Worm (Caenorhabditis elegans) whole organism, L4 larva: ENCODE data around the gene C04E6.8.

Experiments
- F26F4.8 ChIP-seq: fragments of 200-800 bp; sonication (Bioruptor generic); conservative IDR thresholded peaks from 2 replicates; pipeline ENCODE4 v1.3.6; 2022; ENCODE audit warnings: missing genetic modification characterization, missing compliant biosample characterization
- T20F7.1 ChIP-seq: fragments of 200-800 bp; sonication (Bioruptor generic); optimal IDR thresholded peaks from 2 replicates; lab custom pipeline; 2018; ENCODE audit warnings: mild to moderate bottlenecking, missing genetic modification characterization, missing compliant biosample characterization
- Y5F2A.4 ChIP-seq: fragments of 200-800 bp; sonication (Bioruptor generic); optimal IDR thresholded peaks from 2 replicates; lab custom pipeline; 2018; ENCODE audit warnings: mild to moderate bottlenecking, missing genetic modification characterization, missing compliant biosample characterization
- ZK337.2 ChIP-seq: fragments of 200-800 bp; sonication (Bioruptor generic); IDR thresholded peaks from 2 replicates; pipeline ENCODE4 v1.3.6; 2022; ENCODE audit warnings: missing genetic modification reagents, missing genetic modification characterization, missing compliant biosample characterization
- ZK546.5 ChIP-seq, 2 experiments: sonication (generic microtip); optimal IDR thresholded peaks; 2 replicates each; lab custom pipeline; 2017; ENCODE audit warnings: missing biosample characterization in 2 of 2, missing genetic modification characterization in 2 of 2
- aha-1 ChIP-seq: fragments of 150-350 bp; peaks from one replicate; lab custom pipeline; 2014; ENCODE audit warnings: missing biosample characterization, missing genetic modification characterization
- ama-1 ChIP-seq: fragments of 150-350 bp; optimal IDR thresholded peaks from 2 replicates; lab custom pipeline; 2014; ENCODE audit warnings: inconsistent platforms, mixed read lengths
- arid-1 ChIP-seq: fragments of 200-800 bp; sonication (Bioruptor generic); conservative IDR thresholded peaks from 2 replicates; pipeline ENCODE4 v1.3.6; 2022; ENCODE audit warnings: missing genetic modification reagents, missing genetic modification characterization, missing compliant biosample characterization
- ceh-20 ChIP-seq: fragments of 200-800 bp; sonication (Bioruptor generic); IDR thresholded peaks from 2 replicates; pipeline ENCODE4 v1.3.6; 2022; ENCODE audit warnings: missing genetic modification reagents, missing genetic modification characterization, missing compliant biosample characterization
- ceh-28 ChIP-seq: fragments of 150-350 bp; optimal IDR thresholded peaks from 2 replicates; lab custom pipeline; 2014; ENCODE audit warnings: missing biosample characterization, missing genetic modification reagents, missing genetic modification characterization
- ceh-32 ChIP-seq: sonication (generic microtip); optimal IDR thresholded peaks from 2 replicates; lab custom pipeline; 2016; ENCODE audit warnings: mild to moderate bottlenecking, missing genetic modification characterization, missing compliant biosample characterization; ENCODE audit not compliant: poor library complexity
- ceh-82 ChIP-seq: sonication (generic microtip); optimal IDR thresholded peaks from 2 replicates; lab custom pipeline; 2017; ENCODE audit warnings: missing biosample characterization, missing genetic modification characterization
- daf-12 ChIP-seq: fragments of 150-350 bp; optimal IDR thresholded peaks from 2 replicates; lab custom pipeline; 2014; ENCODE audit warnings: missing biosample characterization, missing genetic modification reagents, missing genetic modification characterization
- daf-16 ChIP-seq, 3 experiments: sonication (generic microtip); optimal IDR thresholded peaks; 2 replicates each; lab custom pipeline; 2016 to 2017; ENCODE audit warnings: missing genetic modification characterization in 3 of 3, missing genetic modification reagents in 3 of 3, mild to moderate bottlenecking in 2 of 3, missing compliant biosample characterization in 2 of 3, missing biosample characterization in 1 of 3, moderate library complexity in 1 of 3
- daf-19 ChIP-seq: fragments of 200-800 bp; sonication (Bioruptor generic); conservative IDR thresholded peaks from 2 replicates; pipeline ENCODE4 v1.3.6; 2022; ENCODE audit warnings: missing genetic modification characterization, missing compliant biosample characterization
- daf-8 ChIP-seq: fragments of 200-800 bp; sonication (Bioruptor generic); IDR thresholded peaks from 2 replicates; pipeline ENCODE4 v1.3.6; 2022; ENCODE audit warnings: missing genetic modification characterization, missing compliant biosample characterization
- dmd-8 ChIP-seq: fragments of 200-800 bp; sonication (Bioruptor generic); IDR thresholded peaks from 2 replicates; pipeline ENCODE4 v1.3.6; 2022; ENCODE audit warnings: missing genetic modification characterization, missing compliant biosample characterization
- duxl-1 ChIP-seq: sonication (generic microtip); optimal IDR thresholded peaks from 2 replicates; lab custom pipeline; 2016; ENCODE audit warnings: mild to moderate bottlenecking, missing genetic modification characterization, moderate library complexity, missing compliant biosample characterization; ENCODE audit not compliant: poor library complexity
- dve-1 ChIP-seq: sonication (generic microtip); optimal IDR thresholded peaks from 2 replicates; lab custom pipeline; 2017; ENCODE audit warnings: antibody characterized with exemption, mild to moderate bottlenecking, missing genetic modification characterization, missing compliant biosample characterization; ENCODE audit not compliant: insufficient read depth
- egl-43 ChIP-seq: fragments of 200-800 bp; sonication (Bioruptor generic); IDR thresholded peaks from 2 replicates; pipeline ENCODE4 v1.3.6; 2022; ENCODE audit warnings: missing genetic modification reagents, missing genetic modification characterization, missing compliant biosample characterization
- fos-1 ChIP-seq: fragments of 150-350 bp; optimal IDR thresholded peaks from 2 replicates; lab custom pipeline; 2014; ENCODE audit warnings: missing biosample characterization, missing genetic modification characterization
- hlh-30 ChIP-seq: sonication (generic microtip); optimal IDR thresholded peaks from 2 replicates; lab custom pipeline; 2017; ENCODE audit warnings: antibody characterized with exemption, mild to moderate bottlenecking, missing genetic modification characterization, missing compliant biosample characterization; ENCODE audit not compliant: insufficient read depth
- jun-1 ChIP-seq: fragments of 150-350 bp; optimal IDR thresholded peaks from 2 replicates; lab custom pipeline; 2014; ENCODE audit warnings: missing biosample characterization, missing genetic modification reagents, missing genetic modification characterization
- lin-1 ChIP-seq: fragments of 200-800 bp; sonication (Bioruptor generic); IDR thresholded peaks from 2 replicates; pipeline ENCODE4 v1.3.6; 2022; ENCODE audit warnings: missing genetic modification reagents, missing genetic modification characterization, missing compliant biosample characterization
- mdl-1 ChIP-seq, 2 experiments: fragments of 150-350 bp in 1 of 2; sonication (generic microtip) in 1 of 2; optimal IDR thresholded peaks; 2 replicates each; lab custom pipeline; 2014 to 2017; ENCODE audit warnings: missing biosample characterization in 2 of 2, missing genetic modification characterization in 2 of 2
- mdt-29 ChIP-seq: fragments of 200-800 bp; sonication (Bioruptor generic); IDR thresholded peaks from 2 replicates; pipeline ENCODE4 v1.3.6; 2022; ENCODE audit warnings: missing genetic modification reagents, missing genetic modification characterization, missing compliant biosample characterization
- mes-2 ChIP-seq: sonication (generic microtip); optimal IDR thresholded peaks from 2 replicates; lab custom pipeline; 2016; ENCODE audit warnings: missing genotype, mild to moderate bottlenecking, missing genetic modification characterization, missing compliant biosample characterization; ENCODE audit not compliant: poor library complexity, severe bottlenecking
- mxl-3 ChIP-seq: fragments of 200-800 bp; sonication (Bioruptor generic); optimal IDR thresholded peaks from 2 replicates; lab custom pipeline; 2018; ENCODE audit warnings: mild to moderate bottlenecking, missing genetic modification characterization, missing compliant biosample characterization
- nhr-102 ChIP-seq: sonication (generic microtip); optimal IDR thresholded peaks from 2 replicates; lab custom pipeline; 2016; ENCODE audit warnings: mild to moderate bottlenecking, missing genetic modification characterization, moderate library complexity, missing compliant biosample characterization
- nhr-111 ChIP-seq: fragments of 200-800 bp; sonication (Bioruptor generic); optimal IDR thresholded peaks from 2 replicates; lab custom pipeline; 2018; ENCODE audit warnings: mild to moderate bottlenecking, missing genetic modification characterization, missing compliant biosample characterization
- nhr-237 ChIP-seq: sonication (generic microtip); optimal IDR thresholded peaks from 2 replicates; lab custom pipeline; 2017; ENCODE audit warnings: missing biosample characterization, missing genetic modification characterization
- nhr-25 ChIP-seq: sonication (generic microtip); optimal IDR thresholded peaks from 2 replicates; lab custom pipeline; 2017; ENCODE audit warnings: missing genetic modification characterization, mild to moderate bottlenecking, missing compliant biosample characterization, antibody characterized with exemption, moderate library complexity, borderline replicate concordance; ENCODE audit not compliant: insufficient read depth
- nhr-48 ChIP-seq: sonication (generic microtip); optimal IDR thresholded peaks from 2 replicates; lab custom pipeline; 2016; ENCODE audit warnings: mild to moderate bottlenecking, missing genetic modification characterization, missing compliant biosample characterization
- nhr-76 ChIP-seq: fragments of 150-350 bp; optimal IDR thresholded peaks from 2 replicates; lab custom pipeline; 2014; ENCODE audit warnings: missing biosample characterization, missing genetic modification characterization
- nhr-77 ChIP-seq: fragments of 150-350 bp; optimal IDR thresholded peaks from 2 replicates; lab custom pipeline; 2014; ENCODE audit warnings: missing biosample characterization, missing genetic modification characterization
- pha-4 ChIP-seq, 2 experiments: fragments of 150-350 bp in 1 of 2; fragments of 200-800 bp in 1 of 2; sonication (Bioruptor generic) in 1 of 2; IDR thresholded peaks in 1 of 2; optimal IDR thresholded peaks in 1 of 2; 2 replicates each; pipeline versions ENCODE4 v1.3.6 to Lab custom; 2014 to 2022; ENCODE audit warnings: missing genetic modification characterization in 2 of 2, missing genetic modification reagents in 2 of 2, missing biosample characterization in 1 of 2, missing compliant biosample characterization in 1 of 2
- saeg-2 ChIP-seq: fragments of 200-800 bp; sonication (Bioruptor generic); IDR thresholded peaks from 2 replicates; pipeline ENCODE4 v1.3.6; 2022; ENCODE audit warnings: missing genetic modification reagents, missing genetic modification characterization, missing compliant biosample characterization
- sdz-12 ChIP-seq: fragments of 200-800 bp; sonication (Bioruptor generic); optimal IDR thresholded peaks from 2 replicates; lab custom pipeline; 2018; ENCODE audit warnings: mild to moderate bottlenecking, missing genetic modification characterization, missing compliant biosample characterization
- set-16 ChIP-seq: fragments of 200-800 bp; sonication (Bioruptor generic); IDR thresholded peaks from 2 replicates; pipeline ENCODE4 v1.3.6; 2022; ENCODE audit warnings: missing genetic modification reagents, missing genetic modification characterization, missing compliant biosample characterization
- spr-1 ChIP-seq: sonication (generic microtip); optimal IDR thresholded peaks from 2 replicates; lab custom pipeline; 2016; ENCODE audit warnings: mild to moderate bottlenecking, missing genetic modification characterization, missing compliant biosample characterization
- tag-97 ChIP-seq: fragments of 200-800 bp; sonication (Bioruptor generic); IDR thresholded peaks from 2 replicates; pipeline ENCODE4 v1.3.6; 2022; ENCODE audit warnings: missing genetic modification characterization, missing compliant biosample characterization
- unc-62 ChIP-seq, 3 experiments: fragments of 150-350 bp in 1 of 3; sonication (generic microtip); optimal IDR thresholded peaks in 2 of 3; peaks in 1 of 3; 1 replicate in 1 of 3; 2 replicates in 2 of 3; lab custom pipeline; 2014 to 2017; ENCODE audit warnings: missing biosample characterization in 3 of 3, missing genetic modification characterization in 3 of 3, missing genetic modification reagents in 3 of 3, missing genotype in 1 of 3
- vab-7 ChIP-seq: fragments of 200-800 bp; sonication (Bioruptor generic); IDR thresholded peaks from 2 replicates; pipeline ENCODE4 v1.3.6; 2022; ENCODE audit warnings: missing genetic modification reagents, missing genetic modification characterization, missing compliant biosample characterization
- zag-1 ChIP-seq: fragments of 150-350 bp; optimal IDR thresholded peaks from 2 replicates; lab custom pipeline; 2014; ENCODE audit warnings: missing biosample characterization, missing genetic modification characterization
- zfp-2 ChIP-seq: sonication (generic microtip); optimal IDR thresholded peaks from 2 replicates; lab custom pipeline; 2016; ENCODE audit warnings: mild to moderate bottlenecking, missing genetic modification characterization, missing compliant biosample characterization
- zfp-3 ChIP-seq: fragments of 200-800 bp; sonication (Bioruptor generic); conservative IDR thresholded peaks from 2 replicates; pipeline ENCODE4 v1.3.6; 2022; ENCODE audit warnings: missing genetic modification reagents, missing genetic modification characterization, missing compliant biosample characterization
- zip-11 ChIP-seq: fragments of 200-800 bp; sonication (Bioruptor generic); IDR thresholded peaks from 2 replicates; pipeline ENCODE4 v1.3.6; 2022; ENCODE audit warnings: missing genetic modification characterization, missing compliant biosample characterization
- ztf-11 ChIP-seq: fragments of 150-350 bp; optimal IDR thresholded peaks from 2 replicates; lab custom pipeline; 2014; ENCODE audit warnings: missing biosample characterization, missing genetic modification characterization

Gene C04E6.8

DNA sequence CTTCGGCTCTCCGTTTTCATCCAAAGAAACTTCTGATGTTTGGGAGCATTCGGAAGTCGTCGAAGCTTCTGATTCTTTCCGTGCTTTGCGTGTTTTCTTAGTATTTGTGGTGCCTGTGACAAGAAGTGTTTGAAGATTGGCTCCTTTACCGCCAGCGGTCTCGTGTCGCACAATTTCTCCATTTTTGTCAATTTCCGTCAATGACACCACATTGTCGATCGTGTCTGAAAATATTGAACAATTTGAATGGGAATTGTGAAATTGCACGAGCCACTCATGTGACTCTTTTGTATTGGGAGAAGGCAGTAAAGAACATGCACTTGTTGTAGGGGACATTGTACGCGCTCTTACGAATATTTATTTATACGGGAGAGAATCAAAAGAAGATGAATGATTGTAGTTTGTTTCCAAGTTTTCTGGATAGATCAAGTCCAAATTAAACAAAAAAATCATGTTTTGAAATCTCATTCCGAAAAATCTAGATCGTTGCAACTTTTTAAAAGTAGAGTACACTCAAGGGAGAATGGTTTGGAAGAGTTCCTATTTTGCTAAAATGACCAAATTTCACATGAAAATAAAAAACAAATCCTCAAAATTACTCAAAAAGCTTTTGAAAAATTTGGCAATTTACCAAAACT is 41.0 kb downstream of the C04E6.8 start (continued):
- TF ChIP-seq F26F4.8 (no peak), daf-8 (no peak), tag-97 (GFP tag; lab: Robert Waterston, UW) (no peak), egl-43 (GFP tag; lab: Robert Waterston, UW) (no peak), dmd-8 (no peak), sdz-12 (no peak), ama-1 (peak; percentile 40), zip-11 (GFP tag; lab: Robert Waterston, UW) (no peak), daf-16 (GFP tag; optimal IDR thresholded peaks at IDR 0.05; lab: Kevin White, UChicago) (no peak), daf-16 (tag; optimal IDR thresholded peaks at IDR 0.05; lab: Kevin White, UChicago) (peak; percentile 47), mes-2 (no peak), T20F7.1 (GFP tag; lab: Kevin White, UChicago) (no peak), nhr-111 (GFP tag; lab: Kevin White, UChicago) (no peak), vab-7 (GFP tag; lab: Robert Waterston, UW) (no peak), set-16 (no peak), nhr-25 (no peak), arid-1 (GFP tag; lab: Robert Waterston, UW) (no peak), ceh-82 (tag; lab: Kevin White, UChicago) (no peak), mdl-1 (tag; optimal IDR thresholded peaks at IDR 0.05; lab: Kevin White, UChicago) (no peak), fos-1 (tag; lab: Kevin White, UChicago) (no peak), daf-12 (tag; lab: Kevin White, UChicago) (no peak), hlh-30 (tag; lab: Kevin White, UChicago) (peak; percentile 76), jun-1 (tag; lab: Kevin White, UChicago) (no peak), zfp-3 (GFP tag; lab: Robert Waterston, UW) (no peak), nhr-48 (tag; lab: Kevin White, UChicago) (peak; percentile 19), saeg-2 (no peak), dve-1 (peak; percentile 70), ceh-32 (tag; lab: Kevin White, UChicago) (no peak), mdt-29 (no peak), lin-1 (GFP tag; lab: Robert Waterston, UW) (no peak), ceh-28 (tag; lab: Kevin White, UChicago) (no peak), spr-1 (tag; lab: Kevin White, UChicago) (no peak), unc-62 (GFP tag; optimal IDR thresholded peaks at IDR 0.05 in 1 of 2; lab: Kevin White, UChicago) (peak in 1 of 2 experiments; percentile 79), unc-62 (tag; optimal IDR thresholded peaks at IDR 0.05; lab: Kevin White, UChicago) (no peak), nhr-77 (tag; lab: Kevin White, UChicago) (no peak), daf-19 (GFP tag; lab: Robert Waterston, UW) (no peak), zag-1 (tag; lab: Kevin White, UChicago) (no peak), duxl-1 (tag; lab: Kevin White, UChicago) (no peak), ceh-20 (0 out of 2 replicates have a peak, but pooled peaks have one; percentile 7), aha-1 (tag; lab: Kevin White, UChicago) (peak; percentile 96), nhr-102 (tag; lab: Kevin White, UChicago) (no peak), pha-4 (GFP tag; IDR thresholded peaks at IDR 0.05; lab: Robert Waterston, UW) (no peak), pha-4 (tag; optimal IDR thresholded peaks at IDR 0.05; lab: Kevin White, UChicago) (no peak), Y5F2A.4 (GFP tag; lab: Kevin White, UChicago) (no peak), ztf-11 (tag; lab: Kevin White, UChicago) (no peak), ZK337.2 (GFP tag; lab: Robert Waterston, UW) (no peak), ZK546.5 (tag; optimal IDR thresholded peaks at IDR 0.05; lab: Kevin White, UChicago) (no peak), nhr-76 (no peak), zfp-2 (tag; lab: Kevin White, UChicago) (no peak), mxl-3 (GFP tag; lab: Kevin White, UChicago) (no peak), nhr-237 (no peak)
